Worm (Caenorhabditis elegans) whole organism, young adult: ENCODE measurements around the gene dgk-2.

ENCODE experiments used
- B0336.3 ChIP-seq: fragments of 200-800 bp; sonication (Bioruptor generic); IDR thresholded peaks from 2 replicates; pipeline ENCODE4 v1.3.6; 2022; ENCODE audit warnings: missing genetic modification characterization, missing compliant biosample characterization
- C06A6.2 ChIP-seq: fragments of 200-800 bp; sonication (Bioruptor generic); conservative IDR thresholded peaks from 2 replicates; pipeline ENCODE4 v1.3.6; 2022; ENCODE audit warnings: missing genetic modification characterization, missing compliant biosample characterization
- K12H6.12 ChIP-seq: fragments of 200-800 bp; sonication (Bioruptor generic); optimal IDR thresholded peaks from 2 replicates; lab custom pipeline; 2018; ENCODE audit warnings: mild to moderate bottlenecking, missing genetic modification characterization, missing compliant biosample characterization
- athp-1 ChIP-seq: sonication (generic microtip); optimal IDR thresholded peaks from 2 replicates; lab custom pipeline; 2017; ENCODE audit warnings: mild to moderate bottlenecking, missing genetic modification characterization, missing compliant biosample characterization
- attf-5 ChIP-seq: fragments of 200-800 bp; sonication (Bioruptor generic); optimal IDR thresholded peaks from 2 replicates; lab custom pipeline; 2018; ENCODE audit warnings: mild to moderate bottlenecking, missing genetic modification characterization, missing compliant biosample characterization
- bed-2 ChIP-seq: fragments of 200-800 bp; sonication (Bioruptor generic); IDR thresholded peaks from 2 replicates; pipeline ENCODE4 v1.3.6; 2022; ENCODE audit warnings: missing genetic modification reagents, missing genetic modification characterization, missing compliant biosample characterization
- cebp-1 ChIP-seq, 2 experiments: fragments of 200-800 bp in 1 of 2; sonication (Bioruptor generic) in 1 of 2; sonication (generic microtip) in 1 of 2; IDR thresholded peaks in 1 of 2; optimal IDR thresholded peaks in 1 of 2; 2 replicates each; pipeline versions ENCODE4 v1.3.6 to Lab custom; 2017 to 2022; ENCODE audit warnings: missing compliant biosample characterization in 2 of 2, missing genetic modification characterization in 2 of 2, mild to moderate bottlenecking in 1 of 2, missing genetic modification reagents in 1 of 2, moderate library complexity in 1 of 2
- cebp-2 ChIP-seq: fragments of 200-800 bp; sonication (Bioruptor generic); IDR thresholded peaks from 2 replicates; pipeline ENCODE4 v1.3.6; 2022; ENCODE audit warnings: missing genetic modification characterization, missing compliant biosample characterization
- ceh-100 ChIP-seq: fragments of 200-800 bp; sonication (Bioruptor generic); IDR thresholded peaks from 2 replicates; pipeline ENCODE4 v1.3.6; 2022; ENCODE audit warnings: missing genetic modification reagents, missing genetic modification characterization, missing compliant biosample characterization
- ceh-27 ChIP-seq: fragments of 200-800 bp; sonication (Bioruptor generic); optimal IDR thresholded peaks from 2 replicates; lab custom pipeline; 2018; ENCODE audit warnings: mild to moderate bottlenecking, missing genetic modification characterization, moderate library complexity, missing compliant biosample characterization
- ceh-40 ChIP-seq: fragments of 200-800 bp; sonication (Bioruptor generic); IDR thresholded peaks from 2 replicates; pipeline ENCODE4 v1.3.6; 2022; ENCODE audit warnings: missing genetic modification characterization, missing compliant biosample characterization
- dox-1 ChIP-seq: fragments of 200-800 bp; sonication (Bioruptor generic); IDR thresholded peaks from 2 replicates; pipeline ENCODE4 v1.3.6; 2022; ENCODE audit warnings: missing genetic modification reagents, missing genetic modification characterization, missing compliant biosample characterization
- dpl-1 ChIP-seq: fragments of 150-350 bp; optimal IDR thresholded peaks from 2 replicates; lab custom pipeline; 2014; ENCODE audit warnings: missing biosample characterization, missing genetic modification reagents, missing genetic modification characterization
- hlh-12 ChIP-seq: sonication (generic microtip); optimal IDR thresholded peaks from 2 replicates; lab custom pipeline; 2016; ENCODE audit warnings: missing genetic modification characterization, missing compliant biosample characterization
- let-607 ChIP-seq, 2 experiments: fragments of 200-800 bp in 1 of 2; sonication (Bioruptor generic) in 1 of 2; sonication (generic microtip) in 1 of 2; optimal IDR thresholded peaks; 2 replicates each; lab custom pipeline; 2016 to 2018; ENCODE audit warnings: mild to moderate bottlenecking in 2 of 2, missing compliant biosample characterization in 2 of 2, missing genetic modification characterization in 2 of 2, moderate library complexity in 2 of 2, missing genotype in 1 of 2
- lin-40 ChIP-seq: sonication (generic microtip); optimal IDR thresholded peaks from 2 replicates; lab custom pipeline; 2016; ENCODE audit warnings: missing genetic modification characterization, mild to moderate bottlenecking, missing compliant biosample characterization, missing genotype, missing genetic modification reagents
- madf-3 ChIP-seq: fragments of 200-800 bp; sonication (Bioruptor generic); IDR thresholded peaks from 2 replicates; pipeline ENCODE4 v1.3.6; 2022; ENCODE audit warnings: missing genetic modification reagents, missing genetic modification characterization, missing compliant biosample characterization
- madf-8 ChIP-seq: fragments of 200-800 bp; sonication (Bioruptor generic); conservative IDR thresholded peaks from 2 replicates; pipeline ENCODE4 v1.3.6; 2022; ENCODE audit warnings: missing genetic modification reagents, missing genetic modification characterization, missing compliant biosample characterization
- mel-28 ChIP-seq: sonication (generic microtip); optimal IDR thresholded peaks from 2 replicates; lab custom pipeline; 2016; ENCODE audit warnings: borderline replicate concordance, mild to moderate bottlenecking, missing genetic modification characterization, missing compliant biosample characterization
- nhr-179 ChIP-seq: sonication (generic microtip); optimal IDR thresholded peaks from 2 replicates; lab custom pipeline; 2016; ENCODE audit warnings: mild to moderate bottlenecking, missing genetic modification characterization, missing compliant biosample characterization
- nhr-27 ChIP-seq: fragments of 200-800 bp; sonication (Bioruptor generic); optimal IDR thresholded peaks from 2 replicates; lab custom pipeline; 2018; ENCODE audit warnings: mild to moderate bottlenecking, missing genetic modification characterization, moderate library complexity, missing compliant biosample characterization
- rpc-1 ChIP-seq, 2 experiments: fragments of 150-350 bp in 1 of 2; sonication (generic microtip) in 1 of 2; optimal IDR thresholded peaks; 2 replicates each; lab custom pipeline; 2014 to 2018; ENCODE audit warnings: missing biosample characterization in 1 of 2, missing genetic modification characterization in 1 of 2, missing genetic modification reagents in 1 of 2, missing genotype in 1 of 2
- snpc-1.1 ChIP-seq: sonication (generic microtip); optimal IDR thresholded peaks from 2 replicates; lab custom pipeline; 2017; ENCODE audit warnings: missing genetic modification characterization, mild to moderate bottlenecking, missing compliant biosample characterization, antibody characterized with exemption, moderate library complexity, missing genotype, missing genetic modification reagents; ENCODE audit not compliant: insufficient read depth
- xnd-1 ChIP-seq: sonication (generic microtip); optimal IDR thresholded peaks from 2 replicates; lab custom pipeline; 2016; ENCODE audit warnings: missing genotype, missing genetic modification reagents, missing genetic modification characterization, missing compliant biosample characterization
- zfh-2 ChIP-seq: fragments of 200-800 bp; sonication (Bioruptor generic); conservative IDR thresholded peaks from 2 replicates; pipeline ENCODE4 v1.3.6; 2022; ENCODE audit warnings: missing genetic modification reagents, missing genetic modification characterization, missing compliant biosample characterization

Gene dgk-2

ce11 chrX:4504108-4504668, at the start of gene dgk-2:
Gene dgk-2 (minus strand): TSS chrX:4504388.
- peak; percentile 4 for TF ChIP-seq K12H6.12 (tag; lab: Kevin White, UChicago)
- no peak for TF ChIP-seq nhr-179 (tag; lab: Kevin White, UChicago)
- no peak for TF ChIP-seq cebp-1 (GFP tag; IDR thresholded peaks at IDR 0.05; lab: Robert Waterston, UW)
- peak; percentile 47 for TF ChIP-seq cebp-1 (tag; optimal IDR thresholded peaks at IDR 0.05; lab: Kevin White, UChicago)

- no peak for TF ChIP-seq xnd-1 (tag; lab: Kevin White, UChicago)
- no peak for TF ChIP-seq cebp-1 (GFP tag; IDR thresholded peaks at IDR 0.05; lab: Robert Waterston, UW)
- TF ChIP-seq cebp-1 (tag; optimal IDR thresholded peaks at IDR 0.05; lab: Kevin White, UChicago): peak; percentile 39
- no peak for TF ChIP-seq madf-8 (GFP tag; lab: Robert Waterston, UW)
Observed at ce11 chrX:4553491-4553890, 49.3 kb upstream of the dgk-2 start.

ce11 chrX:4553033-4553432, 48.8 kb upstream of the dgk-2 start:
- TF ChIP-seq ceh-27 (no peak), madf-8 (GFP tag; lab: Robert Waterston, UW) (no peak), C06A6.2 (GFP tag; lab: Robert Waterston, UW) (no peak), bed-2 (GFP tag; lab: Robert Waterston, UW) (no peak), athp-1 (no peak), dpl-1 (GFP tag; lab: Kevin White, UChicago) (no peak), hlh-12 (tag; lab: Kevin White, UChicago) (no peak)

ce11 chrX:4550987-4551386, 46.8 kb upstream of the dgk-2 start:
- TF ChIP-seq zfh-2: peak; percentile 46
- TF ChIP-seq madf-3 (GFP tag; lab: Robert Waterston, UW): 0 out of 2 replicates have a peak, but pooled peaks have one; percentile 53
- no peak for TF ChIP-seq cebp-2 (GFP tag; lab: Robert Waterston, UW)
- no peak for TF ChIP-seq lin-40 (tag; lab: Kevin White, UChicago)
- no peak for TF ChIP-seq cebp-1 (GFP tag; IDR thresholded peaks at IDR 0.05; lab: Robert Waterston, UW)
- TF ChIP-seq cebp-1 (tag; optimal IDR thresholded peaks at IDR 0.05; lab: Kevin White, UChicago): peak; percentile 13
- no peak for TF ChIP-seq athp-1
- TF ChIP-seq dox-1 (GFP tag; lab: Robert Waterston, UW): 0 out of 2 replicates have a peak, but pooled peaks have one; percentile 19
- TF ChIP-seq let-607 (tag; optimal IDR thresholded peaks at IDR 0.05; lab: Kevin White, UChicago): no peak
- no peak for TF ChIP-seq attf-5
- TF ChIP-seq rpc-1 (optimal IDR thresholded peaks at IDR 0.05; lab: Kevin White, UChicago): no peak
- no peak for TF ChIP-seq rpc-1 (tag; optimal IDR thresholded peaks at IDR 0.05; lab: Kevin White, UChicago)

- no peak for TF ChIP-seq mel-28 (tag; lab: Kevin White, UChicago)
- peak; percentile 57; the same call in 1 of the 2 replicates for TF ChIP-seq cebp-1 (GFP tag; IDR thresholded peaks at IDR 0.05; lab: Robert Waterston, UW)
- TF ChIP-seq cebp-1 (tag; optimal IDR thresholded peaks at IDR 0.05; lab: Kevin White, UChicago): no peak
Observed at ce11 chrX:4549853-4550596, 45.8 kb upstream of the dgk-2 start, which contains the start of gene C07A12.18. Gene C07A12.18 (minus strand): TSS chrX:4549903.

- TF ChIP-seq xnd-1 (tag; lab: Kevin White, UChicago) (no peak), mel-28 (tag; lab: Kevin White, UChicago) (no peak), snpc-1.1 (tag; lab: Kevin White, UChicago) (no peak), ceh-100 (GFP tag; lab: Robert Waterston, UW) (no peak), B0336.3 (GFP tag; lab: Robert Waterston, UW) (no peak), nhr-27 (tag; lab: Kevin White, UChicago) (no peak), ceh-40 (GFP tag; lab: Robert Waterston, UW) (no peak)
Observed at ce11 chrX:4548929-4549328, 44.7 kb upstream of the dgk-2 start.
